Fruit fly (Drosophila melanogaster) whole organism, wandering third instar larva: Measurements from ENCODE around the gene CG9953.
A peak's percentile ranks its signal among the peaks of the same experiment; 100 is the strongest.

Source experiments
- Abd-B ChIP-seq: fragments of >200 bp; optimal IDR thresholded peaks from 2 replicates; lab custom pipeline; 2017; ENCODE audit warnings: missing biosample characterization, missing genetic modification characterization
- CG32264 ChIP-seq: fragments of 200-800 bp; sonication (Bioruptor generic); optimal IDR thresholded peaks from 2 replicates; lab custom pipeline; 2016; ENCODE audit warnings: missing biosample characterization, missing genetic modification characterization
- CG9705 ChIP-seq: fragments of 200-800 bp; sonication (Bioruptor generic); optimal IDR thresholded peaks from 2 replicates; lab custom pipeline; 2018; ENCODE audit warnings: missing biosample characterization, mild to moderate bottlenecking, missing genetic modification characterization
- CrebA ChIP-seq: fragments of 200-800 bp; sonication (Bioruptor generic); optimal IDR thresholded peaks from 2 replicates; lab custom pipeline; 2016; ENCODE audit warnings: missing biosample characterization, mild to moderate bottlenecking, missing genetic modification characterization, borderline replicate concordance
- Dfd ChIP-seq: fragments of >200 bp; optimal IDR thresholded peaks from 2 replicates; lab custom pipeline; 2017; ENCODE audit warnings: missing biosample characterization, missing genetic modification characterization
- GATAd ChIP-seq: sonication (Bioruptor generic); optimal IDR thresholded peaks from 2 replicates; lab custom pipeline; 2016; ENCODE audit warnings: missing biosample characterization, missing genetic modification characterization
- HLH106 ChIP-seq: fragments of 200-800 bp; optimal IDR thresholded peaks from 3 replicates; lab custom pipeline; 2019; ENCODE audit warnings: missing biosample characterization, mild to moderate bottlenecking, missing genetic modification characterization, moderate library complexity
- Hnf4 ChIP-seq: fragments of 200-800 bp; sonication (Bioruptor generic); optimal IDR thresholded peaks from 2 replicates; lab custom pipeline; 2016; ENCODE audit warnings: missing biosample characterization, mild to moderate bottlenecking, missing genetic modification characterization
- Hr78 ChIP-seq: fragments of >200 bp; optimal IDR thresholded peaks from 2 replicates; lab custom pipeline; 2017; ENCODE audit warnings: missing biosample characterization, missing genetic modification characterization
- Hr83 ChIP-seq: fragments of 200-300 bp; sonication (Bioruptor generic); optimal IDR thresholded peaks from 2 replicates; lab custom pipeline; 2016; ENCODE audit warnings: missing biosample characterization, mild to moderate bottlenecking, missing genetic modification characterization, moderate library complexity; ENCODE audit not compliant: poor library complexity, severe bottlenecking
- Jra ChIP-seq: sonication (Bioruptor generic); optimal IDR thresholded peaks from 2 replicates; lab custom pipeline; 2016; ENCODE audit warnings: missing biosample characterization, missing genetic modification characterization
- Mio ChIP-seq: sonication (Bioruptor generic); optimal IDR thresholded peaks from 2 replicates; lab custom pipeline; 2016; ENCODE audit warnings: missing biosample characterization, missing genetic modification characterization
- Myc ChIP-seq: fragments of >200 bp; optimal IDR thresholded peaks from 2 replicates; lab custom pipeline; 2017
- N ChIP-seq: fragments of >200 bp; optimal IDR thresholded peaks from 2 replicates; lab custom pipeline; 2018; ENCODE audit warnings: missing biosample characterization, missing external identifiers, missing genetic modification characterization
- OdsH ChIP-seq: fragments of 200-800 bp; sonication (Bioruptor generic); optimal IDR thresholded peaks from 2 replicates; lab custom pipeline; 2016; ENCODE audit warnings: missing biosample characterization, mild to moderate bottlenecking, missing genetic modification characterization
- Sp1 ChIP-seq: fragments of 200-800 bp; sonication (Bioruptor generic); optimal IDR thresholded peaks from 3 replicates; lab custom pipeline; 2019; ENCODE audit warnings: missing biosample characterization, mild to moderate bottlenecking, missing genetic modification characterization, moderate library complexity
- Vsx2 ChIP-seq: fragments of 200-300, 225-300 bp; sonication (Bioruptor generic); optimal IDR thresholded peaks from 2 replicates; lab custom pipeline; 2018; ENCODE audit warnings: missing biosample characterization, missing genetic modification characterization; ENCODE audit not compliant: partially characterized antibody
- br ChIP-seq: fragments of 200-800 bp; sonication (Bioruptor generic); optimal IDR thresholded peaks from 2 replicates; lab custom pipeline; 2016; ENCODE audit warnings: missing biosample characterization, missing genetic modification characterization
- brk ChIP-seq: fragments of 200-800 bp; sonication (Bioruptor generic); optimal IDR thresholded peaks from 2 replicates; lab custom pipeline; 2016; ENCODE audit warnings: missing biosample characterization, mild to moderate bottlenecking, missing genetic modification characterization
- dmrt93B ChIP-seq: fragments of 200-800 bp; sonication (Bioruptor generic); optimal IDR thresholded peaks from 2 replicates; lab custom pipeline; 2018; ENCODE audit warnings: missing biosample characterization, mild to moderate bottlenecking, missing genetic modification characterization
- dsf ChIP-seq: sonication (Bioruptor generic); optimal IDR thresholded peaks from 2 replicates; lab custom pipeline; 2016; ENCODE audit warnings: missing biosample characterization, missing genetic modification characterization, borderline replicate concordance
- ey ChIP-seq: fragments of 200-800 bp; sonication (Bioruptor generic); optimal IDR thresholded peaks from 2 replicates; lab custom pipeline; 2016; ENCODE audit warnings: missing biosample characterization, missing genetic modification characterization
- foxo ChIP-seq, 2 experiments: fragments of 200-800 bp; sonication (Bioruptor generic); optimal IDR thresholded peaks; 2 replicates in 1 of 2; 3 replicates in 1 of 2; lab custom pipeline; 2016 to 2017; ENCODE audit warnings: missing biosample characterization in 2 of 2, missing genetic modification characterization in 2 of 2
- fru ChIP-seq: fragments of 200-800 bp; sonication (Bioruptor generic); optimal IDR thresholded peaks from 3 replicates; lab custom pipeline; 2016; ENCODE audit warnings: missing biosample characterization, mild to moderate bottlenecking, missing genetic modification characterization
- h ChIP-seq: fragments of 200-800 bp; sonication (Bioruptor generic); optimal IDR thresholded peaks from 3 replicates; lab custom pipeline; 2016; ENCODE audit warnings: missing biosample characterization, mild to moderate bottlenecking, missing genetic modification characterization
- jim ChIP-seq: fragments of 175-275, 200-325 bp; sonication (Bioruptor generic); optimal IDR thresholded peaks from 2 replicates; lab custom pipeline; 2016; ENCODE audit warnings: missing biosample characterization, mild to moderate bottlenecking, missing genetic modification characterization
- lola ChIP-seq: fragments of >200 bp; optimal IDR thresholded peaks from 2 replicates; lab custom pipeline; 2017; ENCODE audit warnings: missing biosample characterization, missing genetic modification characterization
- pan ChIP-seq: fragments of >200 bp; optimal IDR thresholded peaks from 2 replicates; lab custom pipeline; 2017
- psq ChIP-seq: fragments of 200-800 bp; sonication (Bioruptor generic); optimal IDR thresholded peaks from 3 replicates; lab custom pipeline; 2017; ENCODE audit warnings: missing biosample characterization, mild to moderate bottlenecking, missing genetic modification characterization, moderate library complexity
- rgr ChIP-seq: fragments of 200-800 bp; sonication (Bioruptor generic); optimal IDR thresholded peaks from 3 replicates; lab custom pipeline; 2016; ENCODE audit warnings: missing biosample characterization, mild to moderate bottlenecking, missing genetic modification characterization
- sage ChIP-seq: fragments of 200-800 bp; sonication (Bioruptor generic); optimal IDR thresholded peaks from 2 replicates; lab custom pipeline; 2016; ENCODE audit warnings: missing biosample characterization, mild to moderate bottlenecking, missing genetic modification characterization
- sv ChIP-seq: fragments of 200-800 bp; sonication (Bioruptor generic); optimal IDR thresholded peaks from 3 replicates; lab custom pipeline; 2016; ENCODE audit warnings: missing biosample characterization, missing genetic modification characterization
- usp ChIP-seq: fragments of >200 bp; optimal IDR thresholded peaks from 2 replicates; lab custom pipeline; 2017; ENCODE audit warnings: missing biosample characterization, missing genetic modification characterization
- woc ChIP-seq: sonication (Bioruptor generic); optimal IDR thresholded peaks from 2 replicates; lab custom pipeline; 2016; ENCODE audit warnings: missing biosample characterization, mild to moderate bottlenecking, missing genetic modification characterization

Gene CG9953

DNA sequence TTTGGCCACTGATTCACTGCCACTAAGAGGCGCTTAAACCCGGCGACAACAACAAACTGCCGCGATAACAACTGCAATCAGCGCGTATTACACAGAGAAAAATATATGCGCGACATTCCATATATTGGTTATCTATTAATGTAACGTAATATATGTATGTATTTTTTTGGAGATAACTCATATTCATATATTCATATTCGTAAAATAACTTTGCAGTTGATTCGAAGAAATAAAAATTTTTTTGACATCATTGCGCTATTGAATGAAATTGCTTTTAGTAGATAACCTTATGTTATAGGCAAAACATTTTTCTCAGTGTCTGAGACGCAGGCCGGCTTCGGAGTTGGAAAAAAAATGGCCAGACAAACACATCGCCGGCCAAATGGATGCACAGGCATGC is 27.4 kb downstream of the CG9953 start (continued):
- TF ChIP-seq br, result peak; percentile 9
- TF ChIP-seq brk, result no peak
- TF ChIP-seq rgr (GFP tag; lab: Kevin White, UChicago), result peak; percentile 28
- TF ChIP-seq, all 38 proteins: peak for 10

DNA sequence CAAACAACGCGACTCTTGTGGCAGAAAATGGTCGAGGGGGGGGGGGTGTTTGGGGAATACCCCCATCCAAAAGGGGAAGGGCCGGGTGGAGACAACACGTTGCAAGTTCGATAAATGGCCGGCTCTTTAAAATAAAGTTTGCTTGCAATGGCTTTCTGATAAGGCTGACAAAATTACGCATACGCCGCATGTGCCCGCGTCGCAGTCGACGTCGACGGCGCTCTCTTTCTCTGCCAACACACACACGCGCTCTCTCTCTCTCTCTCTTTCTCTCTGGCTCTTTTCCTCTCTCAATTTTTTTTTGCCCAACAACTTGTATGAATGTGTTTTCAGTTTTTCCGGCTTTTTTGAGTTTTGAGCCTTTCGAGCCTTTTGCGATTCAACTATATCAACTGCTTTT is 28.0 kb downstream of the CG9953 start:
- TF ChIP-seq Abd-B (no peak), lola (no peak), usp (GFP tag; lab: Kevin White, UChicago) (no peak), Myc (no peak), N (GFP tag; lab: Kevin White, UChicago) (no peak), br (no peak)

DNA sequence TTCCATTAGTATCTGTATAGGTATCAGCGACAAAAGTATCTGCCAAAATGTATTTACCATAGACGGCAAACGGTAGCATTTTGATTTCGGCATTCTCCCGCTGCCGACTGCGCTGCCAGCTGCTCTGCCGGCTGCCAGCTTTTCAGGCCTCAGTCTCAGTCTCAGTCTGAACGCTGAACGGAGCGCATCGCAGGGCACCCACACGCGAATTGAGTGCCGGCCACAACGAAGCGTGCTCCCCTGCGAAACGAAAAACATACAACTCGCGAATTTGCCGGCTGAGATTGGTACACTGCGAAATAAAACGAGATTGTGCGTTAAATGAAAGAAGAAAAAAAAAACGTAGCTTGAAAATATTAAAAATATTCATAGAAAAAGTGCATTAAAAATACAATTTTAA is 29.2 kb downstream of the CG9953 start, which contains the start of gene Mp:
Gene Mp, plus strand, starts transcription at position 152 of the 400 bp plus-strand sequence.
- TF ChIP-seq Sp1 (GFP tag; lab: Kevin White, UChicago) (no peak), jim (GFP tag; lab: Kevin White, UChicago) (no peak), h (GFP tag; lab: Kevin White, UChicago) (no peak), sage (GFP tag; lab: Kevin White, UChicago) (no peak), Vsx2 (GFP tag; lab: Kevin White, UChicago) (no peak), usp (GFP tag; lab: Kevin White, UChicago) (no peak), rgr (GFP tag; lab: Kevin White, UChicago) (no peak), Mio (GFP tag; lab: Kevin White, UChicago) (no peak)

- TF ChIP-seq HLH106 (tag; lab: Kevin White, UChicago), result no peak
- no peak for TF ChIP-seq Myc
- no peak for TF ChIP-seq Sp1 (GFP tag; lab: Kevin White, UChicago)
- TF ChIP-seq brk, result no peak
- no peak for TF ChIP-seq foxo (GFP tag; optimal IDR thresholded peaks at IDR 0.05; lab: Kevin White, UChicago)
- TF ChIP-seq Hr83 (GFP tag; lab: Kevin White, UChicago), result no peak
- TF ChIP-seq Hr78 (GFP tag; lab: Kevin White, UChicago), result no peak
- TF ChIP-seq woc (GFP tag; lab: Kevin White, UChicago), result no peak
- no peak for TF ChIP-seq dmrt93B (GFP tag; lab: Kevin White, UChicago)
- TF ChIP-seq Dfd (GFP tag; lab: Kevin White, UChicago), result no peak
- TF ChIP-seq dsf (GFP tag; lab: Kevin White, UChicago), result no peak
- no peak for TF ChIP-seq rgr (GFP tag; lab: Kevin White, UChicago)
- no peak for TF ChIP-seq CG9705 (GFP tag; lab: Kevin White, UChicago)
- TF ChIP-seq ey, result no peak
- no peak for TF ChIP-seq lola
- TF ChIP-seq Hnf4 (GFP tag; lab: Kevin White, UChicago), result no peak
- TF ChIP-seq Vsx2 (GFP tag; lab: Kevin White, UChicago), result no peak
- TF ChIP-seq OdsH (GFP tag; lab: Kevin White, UChicago), result no peak
- TF ChIP-seq N (GFP tag; lab: Kevin White, UChicago), result no peak
- TF ChIP-seq, all 38 proteins: peak for 0
These were observed 30.5 kb downstream of the CG9953 start for dm6 chr3L:6999993-7000392.

dm6 chr3L:7001855-7002254 is 32.4 kb downstream of the CG9953 start:
- TF ChIP-seq CrebA (no peak), Hr83 (GFP tag; lab: Kevin White, UChicago) (no peak), rgr (GFP tag; lab: Kevin White, UChicago) (no peak), pan (lab: Kevin White, UChicago) (no peak), foxo (GFP tag; optimal IDR thresholded peaks at IDR 0.05; lab: Kevin White, UChicago) (no peak), fru (GFP tag; lab: Kevin White, UChicago) (no peak), Mio (GFP tag; lab: Kevin White, UChicago) (no peak), jim (GFP tag; lab: Kevin White, UChicago) (no peak), sage (GFP tag; lab: Kevin White, UChicago) (no peak), Jra (GFP tag; lab: Kevin White, UChicago) (no peak), lola (no peak), Dfd (GFP tag; lab: Kevin White, UChicago) (no peak), CG9705 (GFP tag; lab: Kevin White, UChicago) (no peak)

DNA sequence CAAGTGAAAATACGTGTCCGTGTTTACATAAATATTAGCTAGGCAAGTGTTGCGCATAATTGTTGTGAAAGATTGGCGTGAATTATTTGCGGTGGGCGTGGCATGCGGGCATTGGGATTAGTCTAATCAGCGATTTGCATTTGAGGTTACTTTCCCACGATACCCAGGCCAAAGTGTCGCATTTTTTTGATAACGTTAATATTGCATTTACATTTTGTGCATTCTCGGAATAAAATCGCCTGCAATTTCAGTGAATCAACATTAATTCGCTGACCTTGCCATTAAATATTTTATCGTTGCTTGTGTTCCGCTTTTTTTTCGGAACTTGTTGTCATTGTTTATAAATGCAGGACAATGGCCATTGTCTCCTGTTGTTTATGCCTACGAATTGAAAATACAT is 32.9 kb downstream of the CG9953 start:
- TF ChIP-seq ey (no peak), Myc (no peak), CG9705 (GFP tag; lab: Kevin White, UChicago) (no peak), foxo (GFP tag; optimal IDR thresholded peaks at IDR 0.05; lab: Kevin White, UChicago) (no peak), psq (GFP tag; lab: Kevin White, UChicago) (no peak), Dfd (GFP tag; lab: Kevin White, UChicago) (no peak), Mio (GFP tag; lab: Kevin White, UChicago) (no peak), dmrt93B (GFP tag; lab: Kevin White, UChicago) (no peak), sv (GFP tag; lab: Kevin White, UChicago) (no peak), GATAd (GFP tag; lab: Kevin White, UChicago) (no peak), HLH106 (tag; lab: Kevin White, UChicago) (no peak), CG32264 (GFP tag; lab: Kevin White, UChicago) (no peak), Hr78 (GFP tag; lab: Kevin White, UChicago) (no peak)
- TF ChIP-seq, all 38 proteins: peak for 0
